Fruit fly (Drosophila melanogaster) whole organism, wandering third instar larva: ENCODE data around the gene CG33172.

ENCODE experiments used
- Hr83 ChIP-seq: fragments of 200-300 bp; sonication (Bioruptor generic); optimal IDR thresholded peaks from 2 replicates; lab custom pipeline; 2016; ENCODE audit warnings: missing biosample characterization, mild to moderate bottlenecking, missing genetic modification characterization, moderate library complexity; ENCODE audit not compliant: poor library complexity, severe bottlenecking
- Jra ChIP-seq: sonication (Bioruptor generic); optimal IDR thresholded peaks from 2 replicates; lab custom pipeline; 2016; ENCODE audit warnings: missing biosample characterization, missing genetic modification characterization
- Sp1 ChIP-seq: fragments of 200-800 bp; sonication (Bioruptor generic); optimal IDR thresholded peaks from 3 replicates; lab custom pipeline; 2019; ENCODE audit warnings: missing biosample characterization, mild to moderate bottlenecking, missing genetic modification characterization, moderate library complexity
- brk ChIP-seq: fragments of 200-800 bp; sonication (Bioruptor generic); optimal IDR thresholded peaks from 2 replicates; lab custom pipeline; 2016; ENCODE audit warnings: missing biosample characterization, mild to moderate bottlenecking, missing genetic modification characterization
- fru ChIP-seq: fragments of 200-800 bp; sonication (Bioruptor generic); optimal IDR thresholded peaks from 3 replicates; lab custom pipeline; 2016; ENCODE audit warnings: missing biosample characterization, mild to moderate bottlenecking, missing genetic modification characterization
- h ChIP-seq: fragments of 200-800 bp; sonication (Bioruptor generic); optimal IDR thresholded peaks from 3 replicates; lab custom pipeline; 2016; ENCODE audit warnings: missing biosample characterization, mild to moderate bottlenecking, missing genetic modification characterization
- lola ChIP-seq: fragments of >200 bp; optimal IDR thresholded peaks from 2 replicates; lab custom pipeline; 2017; ENCODE audit warnings: missing biosample characterization, missing genetic modification characterization
- psq ChIP-seq: fragments of 200-800 bp; sonication (Bioruptor generic); optimal IDR thresholded peaks from 3 replicates; lab custom pipeline; 2017; ENCODE audit warnings: missing biosample characterization, mild to moderate bottlenecking, missing genetic modification characterization, moderate library complexity
- sage ChIP-seq: fragments of 200-800 bp; sonication (Bioruptor generic); optimal IDR thresholded peaks from 2 replicates; lab custom pipeline; 2016; ENCODE audit warnings: missing biosample characterization, mild to moderate bottlenecking, missing genetic modification characterization

dm6 chrX:15748945-15749344 lies 20.5 kb upstream of the CG33172 start, which contains the start of gene Mvd:
- no peak for TF ChIP-seq h (GFP tag; lab: Kevin White, UChicago)
- no peak for TF ChIP-seq Hr83 (GFP tag; lab: Kevin White, UChicago)
- TF ChIP-seq lola (GFP tag; lab: Kevin White, UChicago), result no peak
- TF ChIP-seq psq (GFP tag; lab: Kevin White, UChicago), result no peak
- TF ChIP-seq Sp1 (GFP tag; lab: Kevin White, UChicago), result no peak
- TF ChIP-seq sage (GFP tag; lab: Kevin White, UChicago), result no peak
- TF ChIP-seq Jra (GFP tag; lab: Kevin White, UChicago), result no peak
- no peak for TF ChIP-seq brk (GFP tag; lab: Kevin White, UChicago)
- TF ChIP-seq fru, result no peak
